Fruit fly (Drosophila melanogaster): ENCODE data around the gene Ir7c.

Ir7c gene

dm6 chrX:7892539-7892899, 18.3 kb downstream of the Ir7c start (continued):
- TF ChIP-seq CG11398 (GFP tag; optimal IDR thresholded peaks at IDR 0.05): no peak
- TF ChIP-seq CG3847 (GFP tag; IDR thresholded peaks at IDR 0.05): no peak
- no peak for TF ChIP-seq pho (GFP tag; optimal IDR thresholded peaks at IDR 0.05)
- no peak for TF ChIP-seq pzg (GFP tag; optimal IDR thresholded peaks at IDR 0.05)
- TF ChIP-seq CG15601 (tag; optimal IDR thresholded peaks at IDR 0.05): no peak
- TF ChIP-seq dysf (GFP tag; IDR thresholded peaks at IDR 0.05): no peak
- TF ChIP-seq gcm (GFP tag; optimal IDR thresholded peaks at IDR 0.05): no peak
- no peak for TF ChIP-seq Mes4 (GFP tag; optimal IDR thresholded peaks at IDR 0.05)
- no peak for TF ChIP-seq CG17359 (tag; optimal IDR thresholded peaks at IDR 0.05)
- peak; percentile 13 for TF ChIP-seq unpg (GFP tag; optimal IDR thresholded peaks at IDR 0.05)
- TF ChIP-seq TFAM (GFP tag; optimal IDR thresholded peaks at IDR 0.05): no peak
- TF ChIP-seq CG15479 (GFP tag; optimal IDR thresholded peaks at IDR 0.05): no peak
- peak; percentile 1 for TF ChIP-seq CG7839 (tag; optimal IDR thresholded peaks at IDR 0.05)
- no peak for TF ChIP-seq dm (GFP tag; optimal IDR thresholded peaks at IDR 0.05)
- TF ChIP-seq lbe (GFP tag; optimal IDR thresholded peaks at IDR 0.05): no peak
- TF ChIP-seq CG7987 (GFP tag; optimal IDR thresholded peaks at IDR 0.05): no peak
- no peak for TF ChIP-seq gfzf (GFP tag; optimal IDR thresholded peaks at IDR 0.05)
- TF ChIP-seq zen (tag; optimal IDR thresholded peaks at IDR 0.05): peak; percentile 15
- TF ChIP-seq sr (GFP tag; IDR thresholded peaks at IDR 0.05): no peak
- TF ChIP-seq Xbp1 (GFP tag; optimal IDR thresholded peaks at IDR 0.05): no peak
- no peak for TF ChIP-seq CG12236 (GFP tag; optimal IDR thresholded peaks at IDR 0.05)
- TF ChIP-seq en (GFP tag; optimal IDR thresholded peaks at IDR 0.05): no peak
- TF ChIP-seq E2f2 (GFP tag; IDR thresholded peaks at IDR 0.05): no peak
- no peak for TF ChIP-seq inv (GFP tag; IDR thresholded peaks at IDR 0.05; ENCODE audit: partially characterized antibody)
- TF ChIP-seq odd (GFP tag; optimal IDR thresholded peaks at IDR 0.05): no peak
- TF ChIP-seq CG8924 (tag; optimal IDR thresholded peaks at IDR 0.05): no peak
- no peak for TF ChIP-seq Oli (tag; optimal IDR thresholded peaks at IDR 0.05)
- TF ChIP-seq CG15011 (GFP tag; optimal IDR thresholded peaks at IDR 0.05): no peak
- TF ChIP-seq CG2116 (GFP tag; optimal IDR thresholded peaks at IDR 0.05): no peak
- no peak for TF ChIP-seq esg (GFP tag; conservative IDR thresholded peaks at IDR 0.05)
- TF ChIP-seq CG14860 (GFP tag; IDR thresholded peaks at IDR 0.05; ENCODE audit: partially characterized antibody): no peak
- TF ChIP-seq CG18262 (tag; optimal IDR thresholded peaks at IDR 0.05): peak; percentile 25
- TF ChIP-seq Vsx1 (GFP tag; optimal IDR thresholded peaks at IDR 0.05): no peak
- no peak for TF ChIP-seq HLH4C (GFP tag; IDR thresholded peaks at IDR 0.05; ENCODE audit: partially characterized antibody)
- no peak for TF ChIP-seq sd (tag; optimal IDR thresholded peaks at IDR 0.05)
- TF ChIP-seq CG15269 (tag; optimal IDR thresholded peaks at IDR 0.05): no peak
- TF ChIP-seq gce (GFP tag; IDR thresholded peaks at IDR 0.05): no peak
- TF ChIP-seq az2 (GFP tag; optimal IDR thresholded peaks at IDR 0.05): no peak
- no peak for TF ChIP-seq fru (optimal IDR thresholded peaks at IDR 0.05)
- TF ChIP-seq CG4707 (GFP tag; optimal IDR thresholded peaks at IDR 0.05): no peak
- no peak for TF ChIP-seq onecut (GFP tag; IDR thresholded peaks at IDR 0.05)
- TF ChIP-seq Ptx1 (GFP tag; IDR thresholded peaks at IDR 0.05): 0 out of 2 replicates have a peak, but pooled peaks have one; percentile 10
- peak; percentile 4 for TF ChIP-seq Chrac-16 (GFP tag; optimal IDR thresholded peaks at IDR 0.05)
- TF ChIP-seq rib (GFP tag; IDR thresholded peaks at IDR 0.05): no peak
- no peak for TF ChIP-seq unc-4 (GFP tag; IDR thresholded peaks at IDR 0.05; ENCODE audit: partially characterized antibody)
- TF ChIP-seq CG2889 (GFP tag; IDR thresholded peaks at IDR 0.05): no peak
- TF ChIP-seq HLHmδ (GFP tag; optimal IDR thresholded peaks at IDR 0.05): no peak
- TF ChIP-seq C15 (GFP tag; IDR thresholded peaks at IDR 0.05): no peak
- no peak for TF ChIP-seq CG4328 (GFP tag; optimal IDR thresholded peaks at IDR 0.05)
- no peak for TF ChIP-seq exex (tag; optimal IDR thresholded peaks at IDR 0.05)
- no peak for TF ChIP-seq Rfx (GFP tag; IDR thresholded peaks at IDR 0.05)
- TF ChIP-seq CG10366 (GFP tag; IDR thresholded peaks at IDR 0.05): no peak

Data from whole organism, embryonic.